Worm (Caenorhabditis elegans) whole organism, L1 larva: Measurements from ENCODE around the gene nhr-21.

Experiments used
- C04F5.9 ChIP-seq: sonication (generic microtip); optimal IDR thresholded peaks from 2 replicates; lab custom pipeline; 2016; ENCODE audit warnings: missing genetic modification characterization, missing compliant biosample characterization
- dpl-1 ChIP-seq, 3 experiments: fragments of 150-350 bp in 2 of 3; sonication (generic microtip) in 1 of 3; optimal IDR thresholded peaks; 2 replicates each; lab custom pipeline; 2014 to 2017; ENCODE audit warnings: missing biosample characterization in 3 of 3, missing genetic modification characterization in 3 of 3, missing genetic modification reagents in 3 of 3
- elt-3 ChIP-seq, 6 experiments: fragments of 150-350 bp in 1 of 6; sonication (generic microtip); optimal IDR thresholded peaks; 2 replicates each; lab custom pipeline; 2017 to 2018; ENCODE audit warnings: missing biosample characterization in 6 of 6, missing genetic modification characterization in 6 of 6, inconsistent platforms in 1 of 6
- nhr-20 ChIP-seq: sonication (generic microtip); optimal IDR thresholded peaks from 2 replicates; lab custom pipeline; 2016; ENCODE audit warnings: mild to moderate bottlenecking, missing genetic modification characterization, missing compliant biosample characterization
- unc-62 ChIP-seq: fragments of 150-350 bp; optimal IDR thresholded peaks from 2 replicates; lab custom pipeline; 2014; ENCODE audit warnings: missing biosample characterization, missing genetic modification reagents, missing genetic modification characterization
- zip-4 ChIP-seq: fragments of 200-800 bp; sonication (Bioruptor generic); optimal IDR thresholded peaks from 2 replicates; lab custom pipeline; 2018; ENCODE audit warnings: mild to moderate bottlenecking, missing genetic modification characterization, moderate library complexity, missing compliant biosample characterization

The nhr-21 gene

ce11 chrII:7398712-7399111, 59.7 kb downstream of the nhr-21 start, which contains the start of gene C07D10.1:
Gene C07D10.1 (plus strand): TSS chrII:7399012.
- TF ChIP-seq unc-62 (GFP tag; lab: Kevin White, UChicago) (no peak), C04F5.9 (tag; lab: Kevin White, UChicago) (no peak), nhr-20 (tag; lab: Kevin White, UChicago) (no peak), elt-3 (tag; optimal IDR thresholded peaks at IDR 0.05; lab: Kevin White, UChicago) (no peak), dpl-1 (GFP tag; optimal IDR thresholded peaks at IDR 0.05; lab: Kevin White, UChicago) (no peak), zip-4 (no peak)
